Worm (Caenorhabditis elegans): ENCODE results near the gene gtf-2E1.

ce11 chrIV:17280441-17280939, 25.4 kb downstream of the gtf-2E1 start:
- TF ChIP-seq lin-15B (tag; optimal IDR thresholded peaks at IDR 0.05), result no peak
- TF ChIP-seq ama-1 (optimal IDR thresholded peaks at IDR 0.05), result peak; percentile 95
- no peak for TF ChIP-seq mml-1 (tag; optimal IDR thresholded peaks at IDR 0.05)
- TF ChIP-seq nhr-12 (tag; optimal IDR thresholded peaks at IDR 0.05), result no peak
